Fruit fly (Drosophila melanogaster) whole organism, embryonic: ENCODE data around the gene osk.

Source experiments
- Abd-B ChIP-seq: fragments of 200-800 bp; sonication (Bioruptor generic); optimal IDR thresholded peaks from 2 replicates; lab custom pipeline; 2018; ENCODE audit warnings: missing biosample characterization, mild to moderate bottlenecking, missing genetic modification characterization, moderate library complexity
- Awh ChIP-seq: fragments of 200-800 bp; sonication (Bioruptor generic); IDR thresholded peaks from 2 replicates; pipeline ENCODE4, ENCODE4 v1.3.6; 2022; ENCODE audit warnings: missing biosample characterization, missing genetic modification characterization
- B-H1 ChIP-seq: fragments of 200-800 bp; sonication (Bioruptor generic); IDR thresholded peaks from 3 replicates; pipeline ENCODE4 v1.3.6; 2022; ENCODE audit warnings: missing biosample characterization, missing genetic modification characterization
- CG10209 ChIP-seq: fragments of 200-800 bp; sonication (Bioruptor generic); optimal IDR thresholded peaks from 3 replicates; lab custom pipeline; 2017; ENCODE audit warnings: missing biosample characterization, mild to moderate bottlenecking, missing genetic modification characterization, missing genetic modification reagents
- CG11085 ChIP-seq: fragments of 200-800 bp; sonication (Bioruptor generic); IDR thresholded peaks from 2 replicates; pipeline ENCODE4 v1.3.6; 2022; ENCODE audit warnings: missing biosample characterization, missing genetic modification characterization
- CG11093 ChIP-seq: fragments of 200-800 bp; sonication (Bioruptor generic); IDR thresholded peaks from 3 replicates; pipeline ENCODE4 v1.3.6; 2022; ENCODE audit warnings: missing biosample characterization, missing genetic modification characterization
- CG1233 ChIP-seq: fragments of 200-800 bp; sonication (Bioruptor generic); optimal IDR thresholded peaks from 4 replicates; lab custom pipeline; 2018; ENCODE audit warnings: missing biosample characterization, mild to moderate bottlenecking, missing genetic modification characterization
- CG14014 ChIP-seq: fragments of 200-800 bp; sonication (Bioruptor generic); IDR thresholded peaks from 2 replicates; pipeline ENCODE4 v1.3.6; 2022; ENCODE audit warnings: missing biosample characterization, missing genetic modification characterization
- CG14441 ChIP-seq: fragments of 200-800 bp; sonication (Bioruptor generic); IDR thresholded peaks from 2 replicates; pipeline ENCODE4 v1.3.6; 2022; ENCODE audit warnings: missing biosample characterization, missing genetic modification characterization
- CG17385 ChIP-seq: fragments of 200-800 bp; sonication (Bioruptor generic); optimal IDR thresholded peaks from 3 replicates; lab custom pipeline; 2018; ENCODE audit warnings: missing biosample characterization, mild to moderate bottlenecking, missing genetic modification characterization
- CG17829 ChIP-seq: fragments of 200-800 bp; optimal IDR thresholded peaks from 2 replicates; lab custom pipeline; 2019; ENCODE audit warnings: missing biosample characterization, mild to moderate bottlenecking, missing genetic modification characterization, moderate library complexity
- CG2199 ChIP-seq: fragments of 200-800 bp; sonication (Bioruptor generic); IDR thresholded peaks from 3 replicates; pipeline ENCODE4 v1.3.6; 2022; ENCODE audit warnings: missing biosample characterization, missing genetic modification characterization
- CG3847 ChIP-seq: fragments of 200-800 bp; sonication (Bioruptor generic); IDR thresholded peaks from 2 replicates; pipeline ENCODE4 v1.3.6; 2022; ENCODE audit warnings: missing biosample characterization, missing genetic modification characterization
- CG42726 ChIP-seq: fragments of 200-800 bp; sonication (Bioruptor generic); IDR thresholded peaks from 2 replicates; pipeline ENCODE4 v1.3.6; 2022; ENCODE audit warnings: missing biosample characterization, missing genetic modification characterization; ENCODE audit not compliant: partially characterized antibody
- CG4360 ChIP-seq: fragments of 200-800 bp; sonication (Bioruptor generic); IDR thresholded peaks from 2 replicates; pipeline ENCODE4 v1.3.6; 2022; ENCODE audit warnings: missing biosample characterization, missing genetic modification characterization
- CG9932 ChIP-seq: fragments of 200-800 bp; sonication (Bioruptor generic); IDR thresholded peaks from 2 replicates; pipeline ENCODE4 v1.3.6; 2022; ENCODE audit warnings: missing biosample characterization, missing genetic modification characterization
- Ets65A ChIP-seq: fragments of 200-800 bp; sonication (Bioruptor generic); peaks from one replicate; lab custom pipeline; 2016; ENCODE audit warnings: missing biosample characterization, missing genetic modification characterization
- HLHmδ ChIP-seq: fragments of 200-800 bp; sonication (Bioruptor generic); optimal IDR thresholded peaks from 2 replicates; lab custom pipeline; 2018; ENCODE audit warnings: missing biosample characterization, mild to moderate bottlenecking, missing genetic modification characterization, moderate library complexity
- Hsf ChIP-seq: fragments of 200-800 bp; sonication (Bioruptor generic); optimal IDR thresholded peaks from 3 replicates; lab custom pipeline; 2016; ENCODE audit warnings: missing biosample characterization, missing genetic modification characterization
- NC2β ChIP-seq: fragments of 200-800 bp; sonication (Bioruptor generic); optimal IDR thresholded peaks from 2 replicates; lab custom pipeline; 2016; ENCODE audit warnings: missing biosample characterization, missing genetic modification characterization
- Oaz ChIP-seq: fragments of 200-800 bp; sonication (Bioruptor generic); IDR thresholded peaks from 2 replicates; pipeline ENCODE4 v1.3.6; 2022; ENCODE audit warnings: missing biosample characterization, missing genetic modification characterization
- Optix ChIP-seq: fragments of 200-800 bp; sonication (Bioruptor generic); IDR thresholded peaks from 3 replicates; pipeline ENCODE4 v1.3.6; 2022; ENCODE audit warnings: missing biosample characterization, missing genetic modification characterization
- Ptx1 ChIP-seq: fragments of 200-800 bp; sonication (Bioruptor generic); IDR thresholded peaks from 2 replicates; pipeline ENCODE4 v1.3.6; 2022; ENCODE audit warnings: missing biosample characterization, missing genetic modification characterization
- Xbp1 ChIP-seq: fragments of 200-800 bp; sonication (Bioruptor generic); optimal IDR thresholded peaks from 3 replicates; lab custom pipeline; 2016; ENCODE audit warnings: missing biosample characterization, mild to moderate bottlenecking, missing genetic modification characterization
- Xrp1 ChIP-seq: fragments of 200-800 bp; sonication (Bioruptor generic); IDR thresholded peaks from 2 replicates; pipeline ENCODE4 v1.3.6; 2022; ENCODE audit warnings: missing biosample characterization, missing genetic modification characterization
- YL-1 ChIP-seq: fragments of 200-800 bp; sonication (Bioruptor generic); optimal IDR thresholded peaks from 3 replicates; lab custom pipeline; 2017; ENCODE audit warnings: missing biosample characterization, mild to moderate bottlenecking, missing genetic modification characterization
- abd-A ChIP-seq: fragments of 200-800 bp; sonication (Bioruptor generic); optimal IDR thresholded peaks from 3 replicates; lab custom pipeline; 2019; ENCODE audit warnings: missing biosample characterization, mild to moderate bottlenecking, missing genetic modification characterization, moderate library complexity
- amos ChIP-seq: fragments of 200-800 bp; sonication (Bioruptor generic); IDR thresholded peaks from 2 replicates; pipeline ENCODE4 v1.3.6; 2022; ENCODE audit warnings: missing biosample characterization, missing genetic modification characterization; ENCODE audit not compliant: partially characterized antibody
- aop ChIP-seq: fragments of 200-800 bp; sonication (Bioruptor generic); IDR thresholded peaks from 2 replicates; pipeline ENCODE4 v1.3.6; 2022; ENCODE audit warnings: missing biosample characterization, missing genetic modification characterization
- bab2 ChIP-seq: fragments of 200-800 bp; sonication (Bioruptor generic); optimal IDR thresholded peaks from 2 replicates; lab custom pipeline; 2016; ENCODE audit warnings: missing biosample characterization, missing genetic modification characterization
- chif ChIP-seq, 2 experiments: fragments of 200-800 bp; sonication (Bioruptor generic); optimal IDR thresholded peaks; 3 replicates each; lab custom pipeline; 2016; ENCODE audit warnings: missing biosample characterization in 2 of 2, missing genetic modification characterization in 2 of 2
- dm ChIP-seq: fragments of 200-800 bp; sonication (Bioruptor generic); optimal IDR thresholded peaks from 3 replicates; lab custom pipeline; 2016; ENCODE audit warnings: missing biosample characterization, missing genetic modification characterization
- fd3F ChIP-seq: fragments of 200-800 bp; sonication (Bioruptor generic); optimal IDR thresholded peaks from 2 replicates; lab custom pipeline; 2018; ENCODE audit warnings: missing biosample characterization, mild to moderate bottlenecking, missing genetic modification characterization, moderate library complexity
- fd64A ChIP-seq: fragments of 200-800 bp; sonication (Bioruptor generic); optimal IDR thresholded peaks from 3 replicates; lab custom pipeline; 2018; ENCODE audit warnings: missing biosample characterization, mild to moderate bottlenecking, missing genetic modification characterization
- hb ChIP-seq: fragments of 200-800 bp; sonication (Bioruptor generic); IDR thresholded peaks from 3 replicates; pipeline ENCODE4 v1.3.6; 2022; ENCODE audit warnings: missing biosample characterization, missing genetic modification characterization; ENCODE audit not compliant: partially characterized antibody
- her ChIP-seq: fragments of 200-800 bp; sonication (Bioruptor generic); optimal IDR thresholded peaks from 2 replicates; lab custom pipeline; 2016; ENCODE audit warnings: missing biosample characterization, missing genetic modification characterization
- jigr1 ChIP-seq: fragments of 200-800 bp; sonication (Bioruptor generic); IDR thresholded peaks from 3 replicates; pipeline ENCODE4 v1.3.6; 2022; ENCODE audit warnings: missing biosample characterization, missing genetic modification characterization
- kah ChIP-seq: fragments of 200-800 bp; sonication (Bioruptor generic); optimal IDR thresholded peaks from 2 replicates; lab custom pipeline; 2018; ENCODE audit warnings: missing biosample characterization, mild to moderate bottlenecking, missing genetic modification characterization
- onecut ChIP-seq: fragments of 200-800 bp; sonication (Bioruptor generic); IDR thresholded peaks from 2 replicates; pipeline ENCODE4 v1.3.6; 2022; ENCODE audit warnings: missing biosample characterization, missing genetic modification characterization
- pan ChIP-seq, 4 experiments: fragments of >200 bp in 3 of 4; fragments of 200-800 bp in 1 of 4; sonication (Bioruptor generic) in 1 of 4; optimal IDR thresholded peaks in 3 of 4; IDR thresholded peaks in 1 of 4; 2 replicates each; pipeline versions ENCODE4 v1.3.6 to Lab custom; 2017 to 2022; ENCODE audit warnings: missing biosample characterization in 2 of 4, missing genetic modification characterization in 2 of 4, mixed read lengths in 1 of 4
- pb ChIP-seq: fragments of 200-800 bp; sonication (Bioruptor generic); optimal IDR thresholded peaks from 3 replicates; lab custom pipeline; 2016; ENCODE audit warnings: missing biosample characterization, missing genetic modification characterization
- scrt ChIP-seq: fragments of 200-800 bp; sonication (Bioruptor generic); optimal IDR thresholded peaks from 2 replicates; lab custom pipeline; 2018; ENCODE audit warnings: missing biosample characterization, mild to moderate bottlenecking, missing genetic modification characterization, moderate library complexity
- sens ChIP-seq: fragments of 200-800 bp; sonication (Bioruptor generic); peaks from one replicate; lab custom pipeline; 2016; ENCODE audit warnings: missing biosample characterization, missing genetic modification characterization
- shn ChIP-seq: fragments of 200-800 bp; sonication (Bioruptor generic); optimal IDR thresholded peaks from 3 replicates; lab custom pipeline; 2016; ENCODE audit warnings: missing biosample characterization, missing genetic modification characterization
- sisA ChIP-seq: fragments of 200-800 bp; sonication (Bioruptor generic); IDR thresholded peaks from 2 replicates; pipeline ENCODE4 v1.3.6; 2022; ENCODE audit warnings: missing biosample characterization, missing genetic modification characterization
- slp2 ChIP-seq: fragments of 200-800 bp; sonication (Bioruptor generic); optimal IDR thresholded peaks from 2 replicates; lab custom pipeline; 2016; ENCODE audit warnings: missing biosample characterization, missing genetic modification characterization
- so ChIP-seq: fragments of 200-800 bp; sonication (Bioruptor generic); IDR thresholded peaks from 3 replicates; pipeline ENCODE4 v1.3.6; 2022; ENCODE audit warnings: missing biosample characterization, missing genetic modification characterization
- sqz ChIP-seq: fragments of 200-800 bp; sonication (Bioruptor generic); optimal IDR thresholded peaks from 3 replicates; lab custom pipeline; 2018; ENCODE audit warnings: missing biosample characterization, mild to moderate bottlenecking, missing genetic modification characterization
- sr ChIP-seq: fragments of 200-800 bp; sonication (Bioruptor generic); IDR thresholded peaks from 3 replicates; pipeline ENCODE4 v1.3.6; 2022; ENCODE audit warnings: missing biosample characterization, missing genetic modification characterization
- ttk ChIP-seq: fragments of 200-800 bp; sonication (Bioruptor generic); IDR thresholded peaks from 2 replicates; pipeline ENCODE4 v2.1.2; 2022; ENCODE audit warnings: missing biosample characterization, missing genetic modification characterization
- zen ChIP-seq: fragments of 200-800 bp; sonication (Bioruptor generic); optimal IDR thresholded peaks from 3 replicates; lab custom pipeline; 2018; ENCODE audit warnings: missing biosample characterization, mild to moderate bottlenecking, missing genetic modification characterization, moderate library complexity

osk gene

DNA sequence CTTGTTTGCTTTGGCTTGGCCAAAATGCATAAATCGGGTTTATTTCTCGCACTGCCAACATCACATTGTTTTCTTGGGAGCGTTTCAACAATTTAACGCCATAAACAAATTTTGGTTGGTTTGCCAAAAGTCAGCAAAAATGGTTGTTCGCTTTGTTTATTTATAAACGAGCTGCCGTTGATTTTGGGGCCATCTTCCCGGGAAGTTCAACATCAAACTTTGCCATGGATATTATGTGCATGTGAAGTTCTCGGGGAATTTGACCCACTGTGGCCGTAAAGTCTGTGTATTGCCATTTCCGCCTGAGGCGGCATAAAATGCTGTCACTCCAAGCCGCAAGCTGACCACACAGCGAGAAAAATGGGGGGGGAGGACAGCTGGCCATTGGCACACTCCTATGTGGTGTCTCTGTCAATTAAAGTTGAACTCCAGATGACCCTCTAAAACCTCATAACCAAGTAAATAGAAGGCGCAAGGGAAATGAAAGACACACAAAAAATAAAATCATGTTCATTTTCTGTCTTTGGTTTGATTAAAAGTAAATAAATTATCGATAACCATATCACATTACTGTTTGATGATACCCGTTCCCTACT, 11.1 kb upstream of the osk start (continued):
- TF ChIP-seq CG10209 (GFP tag; lab: Kevin White, UChicago) = no peak
- TF ChIP-seq sr (GFP tag; lab: Robert Waterston, UW) = no peak
- TF ChIP-seq shn (GFP tag; lab: Kevin White, UChicago) = no peak
- 0 out of 3 replicates have a peak, but pooled peaks have one; percentile 88 for TF ChIP-seq CG2199 (GFP tag; lab: Robert Waterston, UW)
- peak in 1 of 2 experiments; percentile 15 for TF ChIP-seq chif (GFP tag; optimal IDR thresholded peaks at IDR 0.05; lab: Kevin White, UChicago)
- no peak for TF ChIP-seq B-H1 (GFP tag; lab: Robert Waterston, UW)
- no peak for TF ChIP-seq CG17829 (tag; lab: Kevin White, UChicago)
- no peak for TF ChIP-seq hb (GFP tag; lab: Robert Waterston, UW)
- TF ChIP-seq CG42726 (GFP tag; lab: Robert Waterston, UW) = no peak
- no peak for TF ChIP-seq jigr1 (GFP tag; lab: Robert Waterston, UW)
- no peak for TF ChIP-seq CG3847 (GFP tag; lab: Robert Waterston, UW)
- TF ChIP-seq CG14014 = no peak
- no peak for TF ChIP-seq kah (GFP tag; lab: Kevin White, UChicago)
- no peak for TF ChIP-seq YL-1 (GFP tag; lab: Kevin White, UChicago)
- no peak for TF ChIP-seq her (GFP tag; lab: Kevin White, UChicago)
- peak; percentile 30 for TF ChIP-seq sens
- TF ChIP-seq aop = no peak
- TF ChIP-seq sqz (GFP tag; lab: Kevin White, UChicago) = peak; percentile 2
- no peak for TF ChIP-seq Ptx1
- TF ChIP-seq Ets65A = peak; percentile 78
- TF ChIP-seq CG14441 (GFP tag; lab: Robert Waterston, UW) = peak; percentile 56
- TF ChIP-seq CG9932 (GFP tag; lab: Robert Waterston, UW) = no peak
- no peak for TF ChIP-seq scrt (GFP tag; lab: Kevin White, UChicago)
- TF ChIP-seq pan (optimal IDR thresholded peaks at IDR 0.05; lab: Kevin White, UChicago) = no peak
- TF ChIP-seq pan (GFP tag; optimal IDR thresholded peaks at IDR 0.05 in 1 of 2, IDR thresholded peaks at IDR 0.05 in 1 of 2) = peak in 1 of 2 experiments; percentile 28
- TF ChIP-seq slp2 (GFP tag; lab: Kevin White, UChicago) = no peak
- no peak for TF ChIP-seq dm (GFP tag; lab: Kevin White, UChicago)
- TF ChIP-seq Optix (GFP tag; lab: Robert Waterston, UW) = no peak
- TF ChIP-seq CG1233 (GFP tag; lab: Kevin White, UChicago) = peak; percentile 26
- TF ChIP-seq fd3F (GFP tag; lab: Kevin White, UChicago) = no peak
- no peak for TF ChIP-seq HLHmδ (GFP tag; lab: Kevin White, UChicago)
- TF ChIP-seq CG11093 (GFP tag; lab: Robert Waterston, UW) = no peak
- no peak for TF ChIP-seq ttk (GFP tag; lab: Robert Waterston, UW)
- 0 out of 2 replicates have a peak, but pooled peaks have one; percentile 18 for TF ChIP-seq Xrp1 (GFP tag; lab: Robert Waterston, UW)
- TF ChIP-seq CG17385 (GFP tag; lab: Kevin White, UChicago) = no peak
- TF ChIP-seq Awh (GFP tag; lab: Robert Waterston, UW) = 0 out of 2 replicates have a peak, but pooled peaks have one; percentile 27
- no peak for TF ChIP-seq zen (tag; lab: Kevin White, UChicago)
- no peak for TF ChIP-seq amos
- TF ChIP-seq onecut (GFP tag; lab: Robert Waterston, UW) = no peak
- TF ChIP-seq fd64A = no peak
- TF ChIP-seq NC2β (GFP tag; lab: Kevin White, UChicago) = no peak
- no peak for TF ChIP-seq bab2 (GFP tag; lab: Kevin White, UChicago)
- TF ChIP-seq abd-A = peak; percentile 71
- TF ChIP-seq pb = no peak
- no peak for TF ChIP-seq sisA (GFP tag; lab: Robert Waterston, UW)
- no peak for TF ChIP-seq so (GFP tag; lab: Robert Waterston, UW)
- TF ChIP-seq CG11085 = no peak
- TF ChIP-seq Xbp1 (GFP tag; lab: Kevin White, UChicago) = no peak
- no peak for TF ChIP-seq Oaz (GFP tag; lab: Robert Waterston, UW)
- TF ChIP-seq CG4360 = peak; percentile 50; the same call in 1 of the 2 replicates
- no peak for TF ChIP-seq Hsf
- peak; percentile 2 for TF ChIP-seq Abd-B (GFP tag; lab: Kevin White, UChicago)
